Fruit fly (Drosophila melanogaster): ENCODE measurements around the gene Septin2.

Septin2 gene

dm6 chr3R:20579816-20580215, 8.3 kb downstream of the Septin2 start, which contains the start of the genes EloB and Srp14 (continued):
- TF ChIP-seq exex (tag; optimal IDR thresholded peaks at IDR 0.05) (no peak), Mrtf (GFP tag; IDR thresholded peaks at IDR 0.05) (peak; percentile 64; the same call in 2 of the 3 replicates), Hr3 (GFP tag; optimal IDR thresholded peaks at IDR 0.05) (peak; percentile 78), CG7357 (GFP tag; IDR thresholded peaks at IDR 0.05) (peak; percentile 71; the same call in 1 of the 3 replicates), CG12299 (tag; optimal IDR thresholded peaks at IDR 0.05) (peak; percentile 81), CG4424 (GFP tag; optimal IDR thresholded peaks at IDR 0.05) (peak; percentile 84), Nf-YA (GFP tag; IDR thresholded peaks at IDR 0.05) (no peak), org-1 (GFP tag; optimal IDR thresholded peaks at IDR 0.05) (peak; percentile 1), Ets97D (GFP tag; optimal IDR thresholded peaks at IDR 0.05) (peak; percentile 91), Eip74EF (GFP tag; optimal IDR thresholded peaks at IDR 0.05) (no peak), Rfx (GFP tag; IDR thresholded peaks at IDR 0.05) (peak; percentile 92), NC2β (GFP tag; optimal IDR thresholded peaks at IDR 0.05) (peak; percentile 86), yki (optimal IDR thresholded peaks at IDR 0.05) (no peak), BtbVII (GFP tag; optimal IDR thresholded peaks at IDR 0.05) (peak; percentile 65), CG4617 (GFP tag; optimal IDR thresholded peaks at IDR 0.05; ENCODE audit: borderline replicate concordance) (peak; percentile 95), CG17186 (GFP tag; optimal IDR thresholded peaks at IDR 0.05) (peak; percentile 50), ssp (GFP tag; IDR thresholded peaks at IDR 0.05) (peak; percentile 54), CG2712 (tag; optimal IDR thresholded peaks at IDR 0.05) (peak; percentile 86), sob (GFP tag; IDR thresholded peaks at IDR 0.05) (peak; percentile 87), HmgD (GFP tag; optimal IDR thresholded peaks at IDR 0.05) (peak; percentile 49), sisA (GFP tag; IDR thresholded peaks at IDR 0.05) (peak; percentile 60), zen (tag; optimal IDR thresholded peaks at IDR 0.05) (peak; percentile 85), Nf-YC (tag; optimal IDR thresholded peaks at IDR 0.05) (peak; percentile 80), CG8359 (GFP tag; optimal IDR thresholded peaks at IDR 0.05; ENCODE audit: borderline replicate concordance) (no peak), CG11695 (GFP tag; IDR thresholded peaks at IDR 0.05) (peak; percentile 74), sim (GFP tag; IDR thresholded peaks at IDR 0.05) (no peak), CG2116 (GFP tag; optimal IDR thresholded peaks at IDR 0.05) (peak; percentile 85), gcm2 (GFP tag; optimal IDR thresholded peaks at IDR 0.05) (no peak), CG4328 (GFP tag; optimal IDR thresholded peaks at IDR 0.05) (peak; percentile 65), pan (optimal IDR thresholded peaks at IDR 0.05) (no peak), pan (GFP tag; optimal IDR thresholded peaks at IDR 0.05 in 1 of 2, IDR thresholded peaks at IDR 0.05 in 1 of 2) (peak in 1 of 2 experiments; percentile 70), CG31224 (GFP tag; IDR thresholded peaks at IDR 0.05) (peak; percentile 20; the same call in 1 of the 2 replicates), D19A (tag; optimal IDR thresholded peaks at IDR 0.05) (no peak), sens (GFP tag) (peak; percentile 96), CG18764 (GFP tag; optimal IDR thresholded peaks at IDR 0.05) (peak; percentile 65), CG10979 (tag; optimal IDR thresholded peaks at IDR 0.05) (peak; percentile 67), crol (GFP tag; IDR thresholded peaks at IDR 0.05) (peak; percentile 52; the same call in 1 of the 2 replicates), CG5245 (GFP tag; optimal IDR thresholded peaks at IDR 0.05) (peak; percentile 65), fru (optimal IDR thresholded peaks at IDR 0.05) (no peak), lab (GFP tag; optimal IDR thresholded peaks at IDR 0.05) (no peak), lmd (GFP tag; IDR thresholded peaks at IDR 0.05) (peak; percentile 78), cad (GFP tag; optimal IDR thresholded peaks at IDR 0.05) (no peak), CG11456 (GFP tag; IDR thresholded peaks at IDR 0.05) (peak; percentile 84), Pdp1 (GFP tag; optimal IDR thresholded peaks at IDR 0.05) (peak; percentile 77 to 81), CG7987 (GFP tag; optimal IDR thresholded peaks at IDR 0.05) (peak; percentile 77), cas (GFP tag; IDR thresholded peaks at IDR 0.05) (peak; percentile 55; the same call in 1 of the 2 replicates), CG6689 (GFP tag; IDR thresholded peaks at IDR 0.05) (peak; percentile 71), CG12391 (tag; optimal IDR thresholded peaks at IDR 0.05) (peak; percentile 92), B-H2 (GFP tag; optimal IDR thresholded peaks at IDR 0.05) (peak; percentile 90), tio (GFP tag; optimal IDR thresholded peaks at IDR 0.05) (no peak), CG9817 (tag; optimal IDR thresholded peaks at IDR 0.05) (peak; percentile 86), zen2 (GFP tag; IDR thresholded peaks at IDR 0.05; ENCODE audit: partially characterized antibody) (peak; percentile 96)
